Fruit fly (Drosophila melanogaster) Kc167 (cell line): ENCODE results near the gene Jhbp4.

Experiments
- Myc ChIP-seq: fragments of >200 bp; optimal IDR thresholded peaks from 2 replicates; lab custom pipeline; 2017; ENCODE audit warnings: missing external identifiers
- Sin3A ChIP-seq: fragments of >200 bp; optimal IDR thresholded peaks from 2 replicates; lab custom pipeline; 2018; ENCODE audit warnings: missing external identifiers
- insv ChIP-seq: fragments of >200 bp; optimal IDR thresholded peaks from 3 replicates; lab custom pipeline; 2018; ENCODE audit warnings: missing external identifiers
- psq ChIP-seq: fragments of >200 bp; optimal IDR thresholded peaks from 2 replicates; lab custom pipeline; 2017; ENCODE audit warnings: missing external identifiers
- ttk ChIP-seq: sonication (Bioruptor generic); optimal IDR thresholded peaks from 2 replicates; lab custom pipeline; 2017; ENCODE audit warnings: missing external identifiers

- TF ChIP-seq Myc (no peak), insv (lab: Kevin White, UChicago) (no peak), psq (lab: Kevin White, UChicago) (no peak), Sin3A (lab: Kevin White, UChicago) (no peak), ttk (lab: Kevin White, UChicago) (no peak)
Observed at dm6 chr3R:16080942-16081589, 37.8 kb downstream of the Jhbp4 start, which contains the start of gene CG32855.
